Fruit fly (Drosophila melanogaster): Measurements from ENCODE around the gene CG33483.

dm6 chr3R:30918872-30919271, 16.9 kb upstream of the CG33483 start:
- TF ChIP-seq Myc (optimal IDR thresholded peaks at IDR 0.05): no peak
- TF ChIP-seq h (optimal IDR thresholded peaks at IDR 0.05): no peak
